Fruit fly (Drosophila melanogaster) whole organism, embryonic: ENCODE measurements around the gene cindr.
A peak's percentile ranks its signal among the peaks of the same experiment; 100 is the strongest.

ENCODE experiments used
- Aef1 ChIP-seq: fragments of 200-800 bp; sonication (Bioruptor generic); IDR thresholded peaks from 3 replicates; pipeline ENCODE4 v1.3.6; 2022; ENCODE audit warnings: missing biosample characterization, missing genetic modification characterization
- Atf3 ChIP-seq: fragments of 200-800 bp; sonication (Bioruptor generic); optimal IDR thresholded peaks from 3 replicates; lab custom pipeline; 2016; ENCODE audit warnings: missing biosample characterization, missing genetic modification characterization
- CG10267 ChIP-seq: fragments of 200-800 bp; sonication (Bioruptor generic); optimal IDR thresholded peaks from 2 replicates; lab custom pipeline; 2018; ENCODE audit warnings: missing biosample characterization, mild to moderate bottlenecking, missing genetic modification characterization, moderate library complexity
- CG10979 ChIP-seq: fragments of 200-800 bp; sonication (Bioruptor generic); optimal IDR thresholded peaks from 2 replicates; lab custom pipeline; 2018; ENCODE audit warnings: missing biosample characterization, mild to moderate bottlenecking, missing genetic modification characterization, moderate library complexity
- CG14667 ChIP-seq: fragments of 200-800 bp; sonication (Bioruptor generic); IDR thresholded peaks from 2 replicates; pipeline ENCODE4 v1.3.6; 2022; ENCODE audit warnings: missing biosample characterization, missing genetic modification characterization
- CG14710 ChIP-seq: fragments of 200-800 bp; sonication (Bioruptor generic); optimal IDR thresholded peaks from 3 replicates; lab custom pipeline; 2019; ENCODE audit warnings: missing biosample characterization, mild to moderate bottlenecking, missing genetic modification characterization, moderate library complexity
- CG1529 ChIP-seq: fragments of 200-800 bp; sonication (Bioruptor generic); optimal IDR thresholded peaks from 3 replicates; lab custom pipeline; 2018; ENCODE audit warnings: missing biosample characterization, missing genetic modification characterization
- CG1603 ChIP-seq: fragments of 200-800 bp; sonication (Bioruptor generic); optimal IDR thresholded peaks from 2 replicates; lab custom pipeline; 2019; ENCODE audit warnings: missing biosample characterization, mild to moderate bottlenecking, missing genetic modification characterization, moderate library complexity
- CG1647 ChIP-seq: fragments of 200-800 bp; sonication (Bioruptor generic); optimal IDR thresholded peaks from 3 replicates; lab custom pipeline; 2016; ENCODE audit warnings: missing biosample characterization, missing genetic modification characterization
- CG18262 ChIP-seq: fragments of 200-800 bp; optimal IDR thresholded peaks from 3 replicates; lab custom pipeline; 2019; ENCODE audit warnings: missing biosample characterization, mild to moderate bottlenecking, missing genetic modification characterization, moderate library complexity
- CG1832 ChIP-seq: fragments of 200-800 bp; sonication (Bioruptor generic); optimal IDR thresholded peaks from 2 replicates; lab custom pipeline; 2017; ENCODE audit warnings: missing biosample characterization, mild to moderate bottlenecking, missing genetic modification characterization, inconsistent platforms
- CG18599 ChIP-seq: fragments of 200-800 bp; sonication (Bioruptor generic); optimal IDR thresholded peaks from 3 replicates; lab custom pipeline; 2017; ENCODE audit warnings: missing biosample characterization, missing genetic modification characterization, mild to moderate bottlenecking, moderate library complexity, missing genetic modification reagents
- CG18764 ChIP-seq: fragments of 200-800 bp; sonication (Bioruptor generic); optimal IDR thresholded peaks from 3 replicates; lab custom pipeline; 2016; ENCODE audit warnings: missing biosample characterization, missing genetic modification characterization
- CG2712 ChIP-seq: fragments of 200-800 bp; optimal IDR thresholded peaks from 3 replicates; lab custom pipeline; 2019; ENCODE audit warnings: missing biosample characterization, mild to moderate bottlenecking, missing genetic modification characterization, moderate library complexity
- CG31441 ChIP-seq: fragments of 200-800 bp; sonication (Bioruptor generic); IDR thresholded peaks from 2 replicates; pipeline ENCODE4 v1.3.6; 2022; ENCODE audit warnings: missing biosample characterization, missing genetic modification characterization
- CG6813 ChIP-seq: fragments of 200-800 bp; sonication (Bioruptor generic); optimal IDR thresholded peaks from 2 replicates; lab custom pipeline; 2017; ENCODE audit warnings: missing biosample characterization, missing genetic modification characterization, mild to moderate bottlenecking, moderate library complexity, missing genetic modification reagents
- CG6854 ChIP-seq: fragments of 200-800 bp; sonication (Bioruptor generic); optimal IDR thresholded peaks from 3 replicates; lab custom pipeline; 2017; ENCODE audit warnings: missing biosample characterization, mild to moderate bottlenecking, missing genetic modification characterization
- CG8388 ChIP-seq: fragments of 200-800 bp; sonication (Bioruptor generic); optimal IDR thresholded peaks from 2 replicates; lab custom pipeline; 2019; ENCODE audit warnings: missing biosample characterization, mild to moderate bottlenecking, missing genetic modification characterization, moderate library complexity
- CG9727 ChIP-seq: fragments of 200-800 bp; sonication (Bioruptor generic); optimal IDR thresholded peaks from 3 replicates; lab custom pipeline; 2017; ENCODE audit warnings: missing biosample characterization, mild to moderate bottlenecking, missing genetic modification characterization
- Dad ChIP-seq: fragments of 200-800 bp; sonication (Bioruptor generic); optimal IDR thresholded peaks from 3 replicates; lab custom pipeline; 2016; ENCODE audit warnings: missing biosample characterization, missing genetic modification characterization
- Elba2 ChIP-seq: fragments of 200-800 bp; sonication (Bioruptor generic); optimal IDR thresholded peaks from 3 replicates; lab custom pipeline; 2016; ENCODE audit warnings: missing biosample characterization, missing genetic modification characterization
- Ets65A ChIP-seq: fragments of 200-800 bp; sonication (Bioruptor generic); peaks from one replicate; lab custom pipeline; 2016; ENCODE audit warnings: missing biosample characterization, missing genetic modification characterization
- Hr3 ChIP-seq: fragments of 200-800 bp; sonication (Bioruptor generic); optimal IDR thresholded peaks from 3 replicates; lab custom pipeline; 2016; ENCODE audit warnings: missing biosample characterization, missing genetic modification characterization
- Hr78 ChIP-seq, 2 experiments: fragments of 200-800 bp in 1 of 2; fragments of >200 bp in 1 of 2; sonication (Bioruptor generic) in 1 of 2; optimal IDR thresholded peaks; 2 replicates each; lab custom pipeline; 2017 to 2019; ENCODE audit warnings: missing biosample characterization in 2 of 2, missing genetic modification characterization in 2 of 2, mild to moderate bottlenecking in 1 of 2, moderate library complexity in 1 of 2
- bbx ChIP-seq: fragments of 200-800 bp; sonication (Bioruptor generic); IDR thresholded peaks from 2 replicates; pipeline ENCODE4 v1.3.6; 2022; ENCODE audit warnings: missing biosample characterization, missing genetic modification characterization; ENCODE audit not compliant: partially characterized antibody
- btn ChIP-seq: fragments of 200-800 bp; sonication (Bioruptor generic); optimal IDR thresholded peaks from 2 replicates; lab custom pipeline; 2016; ENCODE audit warnings: missing biosample characterization, missing genetic modification characterization
- cato ChIP-seq: fragments of 200-800 bp; sonication (Bioruptor generic); optimal IDR thresholded peaks from 2 replicates; lab custom pipeline; 2016; ENCODE audit warnings: missing biosample characterization, missing genetic modification characterization, borderline replicate concordance
- ci ChIP-seq: fragments of 200-800 bp; sonication (Bioruptor generic); IDR thresholded peaks from 3 replicates; pipeline ENCODE4 v1.3.6; 2022; ENCODE audit warnings: missing biosample characterization, missing genetic modification characterization
- danr ChIP-seq: fragments of 200-800 bp; sonication (Bioruptor generic); IDR thresholded peaks from 2 replicates; pipeline ENCODE4 v1.3.6; 2022; ENCODE audit warnings: missing biosample characterization, missing genetic modification characterization
- dmrt11E ChIP-seq: fragments of 200-800 bp; sonication (Bioruptor generic); optimal IDR thresholded peaks from 3 replicates; lab custom pipeline; 2018; ENCODE audit warnings: missing biosample characterization, mild to moderate bottlenecking, missing genetic modification characterization, moderate library complexity
- fd96Cb ChIP-seq: fragments of 200-800 bp; sonication (Bioruptor generic); optimal IDR thresholded peaks from 2 replicates; lab custom pipeline; 2018; ENCODE audit warnings: missing biosample characterization, mild to moderate bottlenecking, missing genetic modification characterization, moderate library complexity
- fru ChIP-seq: fragments of >200 bp; optimal IDR thresholded peaks from 2 replicates; lab custom pipeline; 2017
- hkb ChIP-seq, 2 experiments: fragments of 200-800 bp in 1 of 2; fragments of >200 bp in 1 of 2; sonication (Bioruptor generic) in 1 of 2; IDR thresholded peaks in 1 of 2; optimal IDR thresholded peaks in 1 of 2; 2 replicates each; pipeline versions ENCODE4 v1.3.6 to Lab custom; 2017 to 2022; ENCODE audit warnings: missing biosample characterization in 1 of 2, missing genetic modification characterization in 1 of 2
- lab ChIP-seq: fragments of 200-800 bp; sonication (Bioruptor generic); optimal IDR thresholded peaks from 3 replicates; lab custom pipeline; 2017; ENCODE audit warnings: missing biosample characterization, missing genetic modification characterization, mild to moderate bottlenecking, moderate library complexity, missing genetic modification reagents
- nmo ChIP-seq: fragments of 200-800 bp; sonication (Bioruptor generic); optimal IDR thresholded peaks from 2 replicates; lab custom pipeline; 2018; ENCODE audit warnings: missing biosample characterization, mild to moderate bottlenecking, missing genetic modification characterization, moderate library complexity
- oc ChIP-seq: fragments of 200-800 bp; sonication (Bioruptor generic); optimal IDR thresholded peaks from 2 replicates; lab custom pipeline; 2018; ENCODE audit warnings: missing biosample characterization, mild to moderate bottlenecking, missing genetic modification characterization, moderate library complexity
- onecut ChIP-seq: fragments of 200-800 bp; sonication (Bioruptor generic); IDR thresholded peaks from 2 replicates; pipeline ENCODE4 v1.3.6; 2022; ENCODE audit warnings: missing biosample characterization, missing genetic modification characterization
- org-1 ChIP-seq: fragments of 200-800 bp; sonication (Bioruptor generic); optimal IDR thresholded peaks from 2 replicates; lab custom pipeline; 2017; ENCODE audit warnings: missing biosample characterization, missing genetic modification characterization
- phol ChIP-seq: fragments of 200-800 bp; sonication (Bioruptor generic); optimal IDR thresholded peaks from 3 replicates; lab custom pipeline; 2018; ENCODE audit warnings: missing biosample characterization, mild to moderate bottlenecking, missing genetic modification characterization, moderate library complexity
- sens ChIP-seq: fragments of 200-800 bp; sonication (Bioruptor generic); peaks from one replicate; lab custom pipeline; 2016; ENCODE audit warnings: missing biosample characterization, missing genetic modification characterization
- slou ChIP-seq: fragments of 200-800 bp; sonication (Bioruptor generic); optimal IDR thresholded peaks from 3 replicates; lab custom pipeline; 2016; ENCODE audit warnings: missing biosample characterization, missing genetic modification characterization
- stwl ChIP-seq: fragments of 200-800 bp; sonication (Bioruptor generic); optimal IDR thresholded peaks from 3 replicates; lab custom pipeline; 2018; ENCODE audit warnings: missing biosample characterization, mild to moderate bottlenecking, missing genetic modification characterization, moderate library complexity
- sug ChIP-seq: fragments of 200-800 bp; optimal IDR thresholded peaks from 2 replicates; lab custom pipeline; 2019; ENCODE audit warnings: missing biosample characterization, mild to moderate bottlenecking, missing genetic modification characterization, moderate library complexity
- tgo ChIP-seq: fragments of 200-800 bp; sonication (Bioruptor generic); IDR thresholded peaks from 3 replicates; pipeline ENCODE4 v1.3.6; 2022; ENCODE audit warnings: missing biosample characterization, missing genetic modification characterization
- tin ChIP-seq: fragments of 200-800 bp; sonication (Bioruptor generic); optimal IDR thresholded peaks from 3 replicates; lab custom pipeline; 2016; ENCODE audit warnings: missing biosample characterization, missing genetic modification characterization
- tll ChIP-seq, 2 experiments: fragments of 200-800 bp in 1 of 2; fragments of >200 bp in 1 of 2; sonication (Bioruptor generic) in 1 of 2; optimal IDR thresholded peaks; 2 replicates each; lab custom pipeline; 2017 to 2019; ENCODE audit warnings: missing biosample characterization in 2 of 2, missing genetic modification characterization in 2 of 2, mild to moderate bottlenecking in 1 of 2, moderate library complexity in 1 of 2
- toy ChIP-seq: fragments of 200-800 bp; sonication (Bioruptor generic); IDR thresholded peaks from 2 replicates; pipeline ENCODE4 v1.3.6; 2022; ENCODE audit warnings: missing biosample characterization, missing genetic modification characterization

Gene cindr

dm6 chr3R:30856596-30856995 lies 48.2 kb downstream of the cindr start:
- no peak for TF ChIP-seq CG6813 (GFP tag; lab: Kevin White, UChicago)
- peak in 1 of 2 experiments; percentile 99 for TF ChIP-seq tll (GFP tag; optimal IDR thresholded peaks at IDR 0.05; lab: Kevin White, UChicago)

dm6 chr3R:30859901-30860560 lies 51.6 kb downstream of the cindr start:
- TF ChIP-seq org-1 = peak; percentile 10
- peak; percentile 7 for TF ChIP-seq CG1603 (tag; lab: Kevin White, UChicago)
- 0 out of 3 replicates have a peak, but pooled peaks have one; percentile 21 for TF ChIP-seq tgo
- TF ChIP-seq CG1647 = no peak
- TF ChIP-seq cato (GFP tag; lab: Kevin White, UChicago) = no peak
- no peak for TF ChIP-seq Hr3 (GFP tag; lab: Kevin White, UChicago)
- peak; percentile 43 for TF ChIP-seq CG18599
- no peak for TF ChIP-seq Dad (GFP tag; lab: Kevin White, UChicago)
- peak in 1 of 2 experiments; percentile 76 for TF ChIP-seq tll (GFP tag; optimal IDR thresholded peaks at IDR 0.05; lab: Kevin White, UChicago)
- TF ChIP-seq toy (GFP tag; lab: Robert Waterston, UW) = no peak
- no peak for TF ChIP-seq Aef1 (GFP tag; lab: Robert Waterston, UW)
- TF ChIP-seq nmo (GFP tag; lab: Kevin White, UChicago) = peak; percentile 19
- TF ChIP-seq CG9727 = peak; percentile 25
- TF ChIP-seq onecut (GFP tag; lab: Robert Waterston, UW) = 0 out of 2 replicates have a peak, but pooled peaks have one; percentile 3
- TF ChIP-seq CG1832 (GFP tag; lab: Kevin White, UChicago) = peak; percentile 20
- no peak for TF ChIP-seq Hr78 (GFP tag; optimal IDR thresholded peaks at IDR 0.05; lab: Kevin White, UChicago)
- TF ChIP-seq dmrt11E (tag; lab: Kevin White, UChicago) = peak; percentile 10
- no peak for TF ChIP-seq CG1529
- no peak for TF ChIP-seq CG18764 (GFP tag; lab: Kevin White, UChicago)
- peak; percentile 12 for TF ChIP-seq tin (GFP tag; lab: Kevin White, UChicago)
- peak; percentile 54 for TF ChIP-seq CG10979 (tag; lab: Kevin White, UChicago)
- TF ChIP-seq CG14667 (GFP tag; lab: Robert Waterston, UW) = no peak
- no peak for TF ChIP-seq fd96Cb
- TF ChIP-seq CG14710 (tag; lab: Kevin White, UChicago) = peak; percentile 4
- TF ChIP-seq CG8388 = peak; percentile 12
- peak; percentile 37 for TF ChIP-seq CG18262
- no peak for TF ChIP-seq hkb (optimal IDR thresholded peaks at IDR 0.05; lab: Kevin White, UChicago)
- TF ChIP-seq hkb (GFP tag; IDR thresholded peaks at IDR 0.05; lab: Robert Waterston, UW) = no peak
- peak; percentile 88 for TF ChIP-seq oc (tag; lab: Kevin White, UChicago)
- TF ChIP-seq lab (GFP tag; lab: Kevin White, UChicago) = peak; percentile 35
- TF ChIP-seq CG6854 = no peak
- TF ChIP-seq CG2712 (tag; lab: Kevin White, UChicago) = peak; percentile 28
- no peak for TF ChIP-seq fru (lab: Kevin White, UChicago)
- no peak for TF ChIP-seq Atf3 (GFP tag; lab: Kevin White, UChicago)
- peak; percentile 77 for TF ChIP-seq Ets65A (GFP tag; lab: Kevin White, UChicago)
- TF ChIP-seq CG10267 (tag; lab: Kevin White, UChicago) = peak; percentile 25
- TF ChIP-seq danr = no peak
- TF ChIP-seq ci (GFP tag; lab: Robert Waterston, UW) = no peak
- no peak for TF ChIP-seq btn (GFP tag; lab: Kevin White, UChicago)
- TF ChIP-seq Elba2 (GFP tag; lab: Kevin White, UChicago) = no peak
- TF ChIP-seq phol (tag; lab: Kevin White, UChicago) = peak; percentile 12
- TF ChIP-seq sens (GFP tag; lab: Kevin White, UChicago) = peak; percentile 88
- TF ChIP-seq slou (GFP tag; lab: Kevin White, UChicago) = no peak
- 0 out of 2 replicates have a peak, but pooled peaks have one; percentile 18 for TF ChIP-seq CG31441 (GFP tag; lab: Robert Waterston, UW)
- TF ChIP-seq bbx (GFP tag; lab: Robert Waterston, UW) = no peak
- TF ChIP-seq stwl (tag; lab: Kevin White, UChicago) = no peak
- TF ChIP-seq sug (tag; lab: Kevin White, UChicago) = no peak
